Worm (Caenorhabditis elegans): Measurements from ENCODE around the gene srt-12.

DNA sequence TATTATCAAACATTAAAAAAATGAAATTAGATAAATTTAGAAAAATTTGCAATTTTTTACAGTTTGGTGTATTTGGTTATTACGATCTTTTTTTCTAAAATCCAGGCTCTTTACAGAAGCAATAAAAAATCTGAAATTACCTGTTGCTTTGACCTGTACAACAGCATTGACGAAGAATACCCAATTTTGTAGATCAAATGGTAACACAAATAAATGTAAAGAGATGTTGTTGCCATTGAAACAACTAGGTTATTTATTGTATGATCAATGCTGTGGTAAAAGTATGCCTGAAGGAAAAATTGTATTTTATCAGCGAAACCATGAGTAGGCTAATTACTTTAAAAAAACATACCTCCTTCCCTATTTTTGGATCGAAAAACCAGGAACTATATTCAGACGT lies 776 bp downstream of the srt-12 start:
- TF ChIP-seq ama-1 (optimal IDR thresholded peaks at IDR 0.05) (no peak), B0310.2 (tag; optimal IDR thresholded peaks at IDR 0.05) (no peak), hmg-4 (GFP tag; optimal IDR thresholded peaks at IDR 0.05) (no peak), scrt-1 (GFP tag; IDR thresholded peaks at IDR 0.05) (no peak), F13C5.2 (tag; optimal IDR thresholded peaks at IDR 0.05) (no peak), ceh-13 (GFP tag; optimal IDR thresholded peaks at IDR 0.05) (no peak), tra-4 (tag; optimal IDR thresholded peaks at IDR 0.05) (no peak), tbx-11 (GFP tag; IDR thresholded peaks at IDR 0.05) (no peak), pes-1 (GFP tag; IDR thresholded peaks at IDR 0.05) (no peak), flt-1 (GFP tag; IDR thresholded peaks at IDR 0.05) (no peak), hnd-1 (tag; optimal IDR thresholded peaks at IDR 0.05) (no peak), hmbx-1 (tag; optimal IDR thresholded peaks at IDR 0.05) (no peak)
